Fruit fly (Drosophila melanogaster): ENCODE data around the gene CG13280.

The CG13280 gene

DNA sequence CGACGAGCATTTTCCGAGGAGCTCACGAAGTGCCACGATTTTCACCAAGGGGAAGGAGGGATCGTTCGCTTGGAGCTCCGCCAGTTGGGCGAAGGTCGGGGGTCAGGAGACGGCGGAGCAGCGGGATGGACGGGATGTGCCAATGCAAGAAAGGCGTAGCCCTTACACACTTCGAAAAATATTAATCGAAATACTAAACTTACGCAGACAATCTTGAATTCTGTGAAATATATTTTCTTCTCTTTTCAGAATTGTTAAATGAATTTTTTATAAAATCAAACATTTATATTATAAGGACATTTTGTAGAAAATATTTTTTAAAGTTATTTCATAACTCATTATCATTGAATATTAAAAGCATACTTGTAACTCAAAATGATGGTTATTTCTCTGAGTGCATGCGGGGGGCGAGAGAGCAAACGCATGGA lies 48.0 kb upstream of the CG13280 start (continued):
- TF ChIP-seq CG32772 (GFP tag; IDR thresholded peaks at IDR 0.05) (peak; percentile 38; the same call in 1 of the 2 replicates), CG42726 (GFP tag; IDR thresholded peaks at IDR 0.05; ENCODE audit: partially characterized antibody) (no peak), CG30020 (tag; optimal IDR thresholded peaks at IDR 0.05) (no peak), Ets97D (GFP tag; optimal IDR thresholded peaks at IDR 0.05) (no peak), CG2202 (tag; optimal IDR thresholded peaks at IDR 0.05) (no peak), CG12219 (GFP tag; optimal IDR thresholded peaks at IDR 0.05) (no peak), caup (GFP tag; optimal IDR thresholded peaks at IDR 0.05; ENCODE audit: severe bottlenecking) (no peak), Hey (tag; optimal IDR thresholded peaks at IDR 0.05) (no peak), eve (GFP tag; optimal IDR thresholded peaks at IDR 0.05) (peak in 1 of 2 experiments; percentile 32), kni (GFP tag; optimal IDR thresholded peaks at IDR 0.05) (no peak), hth (optimal IDR thresholded peaks at IDR 0.05) (no peak), CG13296 (GFP tag; optimal IDR thresholded peaks at IDR 0.05) (peak; percentile 44), Meics (GFP tag; optimal IDR thresholded peaks at IDR 0.05) (peak; percentile 40), dpn (GFP tag; optimal IDR thresholded peaks at IDR 0.05) (peak in 1 of 2 experiments; percentile 23), ems (GFP tag; optimal IDR thresholded peaks at IDR 0.05) (no peak), nerfin-1 (tag; optimal IDR thresholded peaks at IDR 0.05) (no peak), klu (GFP tag; IDR thresholded peaks at IDR 0.05) (no peak; the same call in 1 of the 2 replicates), CG11456 (GFP tag; IDR thresholded peaks at IDR 0.05) (peak; percentile 58; the same call in 1 of the 3 replicates), D19A (tag; optimal IDR thresholded peaks at IDR 0.05) (peak; percentile 45), fru (optimal IDR thresholded peaks at IDR 0.05) (no peak), CG13624 (GFP tag; optimal IDR thresholded peaks at IDR 0.05) (no peak), dmrt99B (tag; optimal IDR thresholded peaks at IDR 0.05) (peak; percentile 75), da (GFP tag; optimal IDR thresholded peaks at IDR 0.05) (no peak), insv (GFP tag; optimal IDR thresholded peaks at IDR 0.05) (no peak), oc (tag; optimal IDR thresholded peaks at IDR 0.05) (no peak), Trl (optimal IDR thresholded peaks at IDR 0.05) (no peak), Trl (GFP tag; optimal IDR thresholded peaks at IDR 0.05) (no peak), ro (GFP tag; IDR thresholded peaks at IDR 0.05) (no peak), CG6813 (GFP tag; optimal IDR thresholded peaks at IDR 0.05) (no peak), Oli (tag; optimal IDR thresholded peaks at IDR 0.05) (peak; percentile 61), CG33213 (GFP tag; optimal IDR thresholded peaks at IDR 0.05) (no peak), Hmx (GFP tag; optimal IDR thresholded peaks at IDR 0.05) (no peak), B-H2 (GFP tag; optimal IDR thresholded peaks at IDR 0.05) (no peak), stwl (tag; optimal IDR thresholded peaks at IDR 0.05) (no peak), z (GFP tag; IDR thresholded peaks at IDR 0.05) (no peak), CG7271 (tag; optimal IDR thresholded peaks at IDR 0.05) (no peak), rib (GFP tag; IDR thresholded peaks at IDR 0.05) (no peak), CG9817 (tag; optimal IDR thresholded peaks at IDR 0.05) (peak; percentile 38), CG3726 (GFP tag; IDR thresholded peaks at IDR 0.05) (no peak), CG6854 (GFP tag; optimal IDR thresholded peaks at IDR 0.05) (no peak), Asciz (GFP tag; optimal IDR thresholded peaks at IDR 0.05) (peak; percentile 31), CG13287 (GFP tag; IDR thresholded peaks at IDR 0.05; ENCODE audit: partially characterized antibody) (no peak), cwo (GFP tag; optimal IDR thresholded peaks at IDR 0.05) (no peak), Hr51 (GFP tag; optimal IDR thresholded peaks at IDR 0.05) (peak in 1 of 2 experiments; percentile 79), br (optimal IDR thresholded peaks at IDR 0.05) (no peak), Six4 (GFP tag; optimal IDR thresholded peaks at IDR 0.05) (no peak), CG17912 (GFP tag; optimal IDR thresholded peaks at IDR 0.05) (no peak), maf-S (GFP tag; optimal IDR thresholded peaks at IDR 0.05) (no peak), Mrtf (GFP tag; IDR thresholded peaks at IDR 0.05) (no peak), Atf-2 (GFP tag; optimal IDR thresholded peaks at IDR 0.05) (no peak), CG18619 (GFP tag; optimal IDR thresholded peaks at IDR 0.05) (peak; percentile 55), cg (GFP tag; optimal IDR thresholded peaks at IDR 0.05) (no peak)

All from whole organism, embryonic.